Fruit fly (Drosophila melanogaster): ENCODE results near the gene PolA2.

DNA sequence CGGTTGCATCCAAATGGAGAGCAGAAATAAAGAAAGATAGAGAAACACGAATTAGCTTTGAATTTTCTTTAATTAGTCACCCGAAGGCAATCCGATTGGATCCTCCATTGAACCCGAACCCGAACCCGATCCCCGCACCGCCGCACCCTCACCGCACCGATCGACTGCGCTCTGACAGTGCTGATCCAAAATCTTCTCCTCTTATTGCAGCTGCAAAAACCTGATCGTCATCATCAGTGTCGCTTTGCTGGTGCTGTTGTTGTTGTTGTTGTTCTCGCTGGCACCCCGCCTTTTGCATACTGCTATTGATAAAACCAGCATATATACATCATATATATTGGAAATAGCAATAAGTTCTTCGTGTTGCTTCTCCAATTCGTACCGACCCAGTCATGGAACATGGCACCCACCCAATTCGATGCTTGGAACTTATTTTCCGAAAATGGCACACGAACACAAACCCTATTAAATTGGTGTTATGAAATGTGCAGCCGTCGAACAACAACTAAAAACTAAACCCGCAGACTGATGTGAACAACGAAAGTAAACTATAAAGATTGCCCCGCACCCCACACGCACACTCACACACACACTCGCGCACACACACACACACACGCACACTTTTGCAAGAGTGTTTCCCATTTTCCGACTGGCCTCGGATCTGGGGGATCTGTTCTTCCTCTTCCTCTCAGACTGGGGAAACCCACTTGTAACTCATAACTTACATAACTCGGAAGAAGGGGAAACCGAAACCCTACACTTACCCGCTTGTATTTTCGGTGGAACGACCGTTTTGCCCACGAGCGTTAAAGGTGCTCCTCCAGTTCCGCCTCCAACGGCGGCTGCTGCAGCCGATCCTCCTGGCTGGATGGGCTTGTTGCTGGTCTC, 31.7 kb downstream of the PolA2 start:
- no peak for TF ChIP-seq CG33213 (GFP tag; optimal IDR thresholded peaks at IDR 0.05)
- no peak for TF ChIP-seq CG7786 (GFP tag; optimal IDR thresholded peaks at IDR 0.05)
- TF ChIP-seq CG10462 (GFP tag; optimal IDR thresholded peaks at IDR 0.05) = no peak
- TF ChIP-seq CG10654 (GFP tag; optimal IDR thresholded peaks at IDR 0.05) = no peak
- no peak for TF ChIP-seq CG1024 (GFP tag; IDR thresholded peaks at IDR 0.05)
- TF ChIP-seq CG14860 (GFP tag; IDR thresholded peaks at IDR 0.05; ENCODE audit: partially characterized antibody) = no peak
- TF ChIP-seq HLH3B (GFP tag; IDR thresholded peaks at IDR 0.05) = no peak
- no peak for TF ChIP-seq bbx (GFP tag; IDR thresholded peaks at IDR 0.05; ENCODE audit: partially characterized antibody)
- TF ChIP-seq sc (optimal IDR thresholded peaks at IDR 0.05) = no peak
- no peak for TF ChIP-seq sc (GFP tag; optimal IDR thresholded peaks at IDR 0.05)
- TF ChIP-seq CG8290 (GFP tag; optimal IDR thresholded peaks at IDR 0.05) = no peak
- TF ChIP-seq CG8290 (tag; optimal IDR thresholded peaks at IDR 0.05) = no peak
- TF ChIP-seq ranshi (GFP tag; IDR thresholded peaks at IDR 0.05) = no peak
- TF ChIP-seq ATbp (GFP tag; optimal IDR thresholded peaks at IDR 0.05) = no peak
- no peak for TF ChIP-seq Sox102F (GFP tag; optimal IDR thresholded peaks at IDR 0.05)
- no peak for TF ChIP-seq lola (GFP tag; optimal IDR thresholded peaks at IDR 0.05)

Data from whole organism, embryonic.